Worm (Caenorhabditis elegans) whole organism, L4/young adult: ENCODE measurements around the gene pas-7.

ENCODE experiments used
- W03F9.2 ChIP-seq: fragments of 150-350 bp; optimal IDR thresholded peaks from 2 replicates; lab custom pipeline; 2014; ENCODE audit warnings: missing biosample characterization, missing genetic modification characterization
- dao-5 ChIP-seq: sonication (generic microtip); optimal IDR thresholded peaks from 2 replicates; lab custom pipeline; 2016; ENCODE audit warnings: missing genotype, missing genetic modification characterization, moderate library complexity, missing compliant biosample characterization
- him-1 ChIP-seq: sonication (generic microtip); optimal IDR thresholded peaks from 2 replicates; lab custom pipeline; 2016; ENCODE audit warnings: missing genotype, missing genetic modification reagents, missing genetic modification characterization, missing compliant biosample characterization

pas-7 gene

ce11 chrII:10099804-10100360 lies at the start of gene pas-7, which contains the start of gene puf-12:
TSS of gene pas-7 (minus strand) at chrII:10099854.
TSS of gene puf-12 (plus strand) at chrII:10100310.
- TF ChIP-seq dao-5 (no peak), W03F9.2 (tag; lab: Kevin White, UChicago) (peak; percentile 77)

DNA sequence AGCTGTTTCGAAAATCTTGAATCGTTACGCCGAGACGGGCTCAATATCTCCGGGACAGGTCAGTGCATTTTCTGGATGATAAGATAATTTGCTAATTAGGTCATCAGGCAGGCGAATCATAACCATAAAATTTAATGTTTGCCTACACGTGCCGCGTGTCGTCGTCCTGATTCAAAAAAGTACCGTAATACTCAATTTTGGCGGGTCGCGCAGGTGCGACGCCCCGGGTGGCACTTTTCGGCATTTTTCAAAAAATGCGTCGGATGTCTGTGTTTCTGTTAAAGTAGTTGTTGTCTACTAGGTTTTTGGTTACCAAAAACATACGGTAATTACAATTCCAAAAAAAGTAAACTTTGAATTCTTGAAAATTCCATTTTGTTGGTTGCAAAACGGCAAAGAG lies 47.8 kb upstream of the pas-7 start:
- TF ChIP-seq W03F9.2 (tag; lab: Kevin White, UChicago) (no peak), dao-5 (no peak), him-1 (tag; lab: Kevin White, UChicago) (no peak)

- TF ChIP-seq W03F9.2 (tag; lab: Kevin White, UChicago): no peak
- TF ChIP-seq him-1 (tag; lab: Kevin White, UChicago): no peak
- no peak for TF ChIP-seq dao-5
Observed at ce11 chrII:10146488-10146887, 46.8 kb upstream of the pas-7 start, which contains the start of gene pax-3. TSS of gene pax-3 (plus strand) at chrII:10146570.

ce11 chrII:10144092-10144491 lies 44.4 kb upstream of the pas-7 start, which contains the start of gene F27E5.3:
TSS of gene F27E5.3 (minus strand) at chrII:10144192.
- TF ChIP-seq dao-5: no peak
- TF ChIP-seq W03F9.2 (tag; lab: Kevin White, UChicago): no peak
- no peak for TF ChIP-seq him-1 (tag; lab: Kevin White, UChicago)

ce11 chrII:10139177-10139640 lies 39.6 kb upstream of the pas-7 start, which contains the start of gene asah-2:
TSS of gene asah-2 (plus strand) at chrII:10139590.
- no peak for TF ChIP-seq him-1 (tag; lab: Kevin White, UChicago)
- TF ChIP-seq dao-5: no peak
- TF ChIP-seq W03F9.2 (tag; lab: Kevin White, UChicago): no peak

ce11 chrII:10137358-10137757 lies 37.7 kb upstream of the pas-7 start, which contains the start of gene phg-1:
TSS of gene phg-1 (plus strand) at chrII:10137658.
- TF ChIP-seq dao-5: no peak
- no peak for TF ChIP-seq him-1 (tag; lab: Kevin White, UChicago)
- no peak for TF ChIP-seq W03F9.2 (tag; lab: Kevin White, UChicago)

DNA sequence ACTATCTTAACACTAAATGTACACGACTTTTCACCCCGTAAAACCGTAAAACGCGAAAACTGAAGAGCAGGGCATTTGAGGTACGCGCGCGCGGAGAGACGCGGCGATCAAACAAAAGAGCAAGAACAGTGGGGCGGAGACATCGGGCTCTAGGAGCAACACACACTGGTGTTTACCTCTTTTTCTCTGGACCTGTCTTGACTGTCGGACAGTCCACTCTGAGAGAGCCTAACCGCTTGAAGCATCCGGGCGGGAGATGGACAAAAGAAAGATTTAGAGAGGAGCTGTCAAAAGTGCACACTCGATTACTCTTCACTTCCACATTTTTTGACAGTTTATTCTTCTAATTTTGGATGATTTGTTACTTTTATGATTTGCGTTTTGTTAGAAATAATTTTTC lies 37.1 kb upstream of the pas-7 start:
- TF ChIP-seq W03F9.2 (tag; lab: Kevin White, UChicago): no peak
- no peak for TF ChIP-seq him-1 (tag; lab: Kevin White, UChicago)
- no peak for TF ChIP-seq dao-5

DNA sequence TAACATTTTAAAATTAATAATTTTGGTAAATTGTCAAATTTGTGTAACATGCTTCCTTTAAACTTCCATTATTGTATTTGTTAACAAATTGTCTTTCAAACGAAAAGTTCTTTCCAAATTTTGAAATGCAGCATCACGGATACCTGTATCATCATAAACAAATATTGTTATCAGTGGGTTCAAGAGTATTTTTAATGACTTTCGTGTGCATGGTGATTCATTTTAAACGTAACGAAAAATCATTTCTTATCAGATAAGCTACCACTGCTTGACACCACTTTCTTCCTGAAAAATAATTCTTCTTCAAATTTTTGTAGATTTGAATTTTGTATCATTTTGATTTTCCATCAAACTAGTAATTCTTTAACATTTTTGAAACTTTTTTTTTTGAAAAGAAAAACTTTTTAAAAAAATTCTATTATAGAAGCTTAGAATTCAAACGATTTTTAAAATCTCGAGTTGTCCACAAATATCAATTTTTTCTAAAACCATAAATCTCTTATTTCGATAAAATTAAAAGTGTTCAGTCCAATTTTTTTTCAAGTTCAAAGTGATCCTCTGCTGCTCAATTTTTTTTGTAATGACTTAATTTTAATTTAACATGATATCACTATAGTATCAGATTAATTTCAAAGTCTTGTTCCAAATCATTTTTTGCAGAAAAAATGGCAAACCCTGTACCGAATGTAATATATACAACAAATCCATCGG lies 34.8 kb upstream of the pas-7 start, which contains the start of gene F27E5.9:
F27E5.9 (plus strand) TSS at position 661 of the 711 bp plus-strand sequence.
- no peak for TF ChIP-seq him-1 (tag; lab: Kevin White, UChicago)
- TF ChIP-seq W03F9.2 (tag; lab: Kevin White, UChicago): no peak
- TF ChIP-seq dao-5: no peak

DNA sequence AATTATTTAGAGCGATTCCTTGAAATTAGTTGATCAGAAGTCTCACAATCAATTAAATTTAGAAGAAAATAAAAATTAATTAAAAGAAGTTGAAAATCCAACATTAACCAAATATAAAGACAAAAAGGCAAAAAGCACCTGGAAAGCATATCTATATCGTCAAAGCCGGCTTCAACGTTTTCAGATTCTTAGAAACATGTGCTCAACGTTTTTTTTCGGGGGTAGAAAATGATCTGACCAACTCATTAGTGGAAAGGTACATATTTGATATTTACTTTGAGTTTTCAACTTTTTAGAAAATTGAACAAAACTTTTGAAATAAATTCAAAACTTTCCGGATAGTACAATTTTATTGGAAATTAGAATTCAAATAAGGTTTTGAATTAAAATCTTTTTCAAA lies 33.2 kb upstream of the pas-7 start:
- no peak for TF ChIP-seq W03F9.2 (tag; lab: Kevin White, UChicago)
- TF ChIP-seq him-1 (tag; lab: Kevin White, UChicago): no peak
- no peak for TF ChIP-seq dao-5

ce11 chrII:10131760-10132159 lies 32.1 kb upstream of the pas-7 start, which contains the start of gene F27E5.5:
TSS of gene F27E5.5 (minus strand) at chrII:10131860.
- TF ChIP-seq W03F9.2 (tag; lab: Kevin White, UChicago): no peak
- TF ChIP-seq dao-5: no peak
- no peak for TF ChIP-seq him-1 (tag; lab: Kevin White, UChicago)

- TF ChIP-seq W03F9.2 (tag; lab: Kevin White, UChicago) (no peak), dao-5 (no peak), him-1 (tag; lab: Kevin White, UChicago) (no peak)
Observed at ce11 chrII:10127389-10127788, 27.7 kb upstream of the pas-7 start, which contains the start of gene F27E5.8. TSS of gene F27E5.8 (minus strand) at chrII:10127489.

DNA sequence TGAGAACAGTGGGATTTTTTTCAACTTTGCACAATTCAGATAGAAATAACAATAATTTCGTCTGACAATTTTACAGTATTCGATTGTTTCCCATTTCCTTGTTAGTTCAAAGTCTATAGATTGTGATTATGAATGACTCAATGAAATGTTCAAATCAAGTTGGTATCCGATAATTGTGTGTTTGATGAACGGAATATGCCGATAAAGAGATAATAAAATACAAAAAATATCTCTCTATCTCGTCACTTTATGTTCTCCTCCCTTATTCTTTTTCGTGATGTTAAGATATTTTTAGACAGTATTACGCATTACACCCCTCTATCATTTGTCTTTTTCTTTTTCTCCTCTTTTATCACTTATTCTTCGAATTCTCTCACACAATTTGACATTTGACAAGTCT lies 22.8 kb upstream of the pas-7 start, which contains the start of gene F27E5.7:
F27E5.7 (plus strand) TSS at position 301 of the 400 bp plus-strand sequence.
- no peak for TF ChIP-seq dao-5
- TF ChIP-seq him-1 (tag; lab: Kevin White, UChicago): no peak
- no peak for TF ChIP-seq W03F9.2 (tag; lab: Kevin White, UChicago)

ce11 chrII:10121725-10122124 lies 22.1 kb upstream of the pas-7 start, which contains the start of gene lov-1:
TSS of gene lov-1 (minus strand) at chrII:10121825.
- no peak for TF ChIP-seq him-1 (tag; lab: Kevin White, UChicago)
- no peak for TF ChIP-seq W03F9.2 (tag; lab: Kevin White, UChicago)
- no peak for TF ChIP-seq dao-5

- TF ChIP-seq dao-5 (no peak), W03F9.2 (tag; lab: Kevin White, UChicago) (no peak), him-1 (tag; lab: Kevin White, UChicago) (no peak)
Observed at ce11 chrII:10116690-10117089, 17.0 kb upstream of the pas-7 start.
